Worm (Caenorhabditis elegans) whole organism, L2 larva: ENCODE measurements around the gene F48E3.9.

Source experiments
- alr-1 ChIP-seq: fragments of 150-350 bp; optimal IDR thresholded peaks from 2 replicates; lab custom pipeline; 2014; ENCODE audit warnings: missing biosample characterization, missing genetic modification characterization
- ama-1 ChIP-seq: fragments of 150-350 bp; optimal IDR thresholded peaks from 2 replicates; lab custom pipeline; 2018; ENCODE audit warnings: inconsistent platforms
- egl-27 ChIP-seq: sonication (generic microtip); optimal IDR thresholded peaks from 3 replicates; lab custom pipeline; 2017; ENCODE audit warnings: missing biosample characterization, missing genetic modification reagents, missing genetic modification characterization
- fos-1 ChIP-seq: fragments of 150-350 bp; optimal IDR thresholded peaks from 2 replicates; lab custom pipeline; 2014; ENCODE audit warnings: missing biosample characterization, missing genetic modification characterization
- lin-11 ChIP-seq: fragments of 150-350 bp; sonication (generic microtip); optimal IDR thresholded peaks from 2 replicates; lab custom pipeline; 2014; ENCODE audit warnings: missing biosample characterization, missing genetic modification characterization, inconsistent platforms, mixed read lengths
- lin-13 ChIP-seq: fragments of 150-350 bp; optimal IDR thresholded peaks from 2 replicates; lab custom pipeline; 2014; ENCODE audit warnings: missing biosample characterization, missing genetic modification reagents, missing genetic modification characterization
- lsy-2 ChIP-seq, 2 experiments: fragments of 150-350 bp in 1 of 2; sonication (generic microtip) in 1 of 2; optimal IDR thresholded peaks; 2 replicates each; lab custom pipeline; 2014 to 2017; ENCODE audit warnings: missing biosample characterization in 2 of 2, missing genetic modification characterization in 2 of 2
- nhr-129 ChIP-seq: fragments of 150-350 bp; optimal IDR thresholded peaks from 2 replicates; lab custom pipeline; 2014; ENCODE audit warnings: missing biosample characterization, missing genetic modification characterization
- nhr-21 ChIP-seq: fragments of 150-350 bp; optimal IDR thresholded peaks from 2 replicates; lab custom pipeline; 2014; ENCODE audit warnings: missing biosample characterization, missing genetic modification characterization
- nhr-237 ChIP-seq: fragments of 150-350 bp; optimal IDR thresholded peaks from 2 replicates; lab custom pipeline; 2014; ENCODE audit warnings: missing biosample characterization, missing genetic modification characterization
- zag-1 ChIP-seq: fragments of 150-350 bp; optimal IDR thresholded peaks from 2 replicates; lab custom pipeline; 2014; ENCODE audit warnings: missing biosample characterization, missing genetic modification characterization
- ztf-11 ChIP-seq: sonication (generic microtip); optimal IDR thresholded peaks from 2 replicates; lab custom pipeline; 2017; ENCODE audit warnings: missing biosample characterization, missing genetic modification characterization
- ztf-4 ChIP-seq: fragments of 150-350 bp; optimal IDR thresholded peaks from 2 replicates; lab custom pipeline; 2014; ENCODE audit warnings: missing biosample characterization, missing genetic modification characterization

ce11 chrX:7534454-7534853 is 53.6 kb downstream of the F48E3.9 start:
- no peak for TF ChIP-seq zag-1 (tag; lab: Kevin White, UChicago)
- no peak for TF ChIP-seq ztf-4
- no peak for TF ChIP-seq alr-1 (tag; lab: Kevin White, UChicago)
- no peak for TF ChIP-seq lsy-2 (tag; optimal IDR thresholded peaks at IDR 0.05; lab: Kevin White, UChicago)
- TF ChIP-seq nhr-21: no peak
- TF ChIP-seq nhr-237 (tag; lab: Kevin White, UChicago): no peak
- no peak for TF ChIP-seq nhr-129 (tag; lab: Kevin White, UChicago)
- TF ChIP-seq egl-27: no peak
- TF ChIP-seq fos-1: no peak
- no peak for TF ChIP-seq ama-1 (lab: Kevin White, UChicago)
- TF ChIP-seq ztf-11 (tag; lab: Kevin White, UChicago): no peak
- no peak for TF ChIP-seq lin-13 (GFP tag; lab: Kevin White, UChicago)
- no peak for TF ChIP-seq lin-11 (tag; lab: Kevin White, UChicago)
